Worm (Caenorhabditis elegans) whole organism, young adult: ENCODE results near the gene Y105C5B.19.
A peak's percentile ranks its signal among the peaks of the same experiment; 100 is the strongest.
"Not testable (repeated sequence)": the region's sequence is repeated elsewhere in the genome, so short reads cannot be mapped to it uniquely, and the experiment has no call there.

Experiments
- B0019.2 ChIP-seq: fragments of 200-800 bp; sonication (Bioruptor generic); conservative IDR thresholded peaks from 2 replicates; pipeline ENCODE4 v1.3.6; 2022; ENCODE audit warnings: missing genetic modification reagents, missing genetic modification characterization, missing compliant biosample characterization
- B0261.1 ChIP-seq: sonication (generic microtip); optimal IDR thresholded peaks from 2 replicates; lab custom pipeline; 2016; ENCODE audit warnings: mild to moderate bottlenecking, missing genetic modification characterization, moderate library complexity, missing compliant biosample characterization
- D2030.7 ChIP-seq: fragments of 200-800 bp; sonication (Bioruptor generic); IDR thresholded peaks from 2 replicates; pipeline ENCODE4 v1.3.6; 2022; ENCODE audit warnings: missing genetic modification reagents, missing genetic modification characterization, missing compliant biosample characterization
- F22D6.2 ChIP-seq: sonication (generic microtip); optimal IDR thresholded peaks from 2 replicates; lab custom pipeline; 2016; ENCODE audit warnings: mild to moderate bottlenecking, missing genetic modification characterization, missing compliant biosample characterization
- F23B12.7 ChIP-seq: sonication (generic microtip); optimal IDR thresholded peaks from 2 replicates; lab custom pipeline; 2017; ENCODE audit warnings: missing genetic modification characterization, mild to moderate bottlenecking, missing compliant biosample characterization, antibody characterized with exemption, moderate library complexity; ENCODE audit not compliant: insufficient read depth
- F49E8.2 ChIP-seq: sonication (generic microtip); optimal IDR thresholded peaks from 3 replicates; lab custom pipeline; 2017; ENCODE audit warnings: missing genetic modification characterization, mild to moderate bottlenecking, missing compliant biosample characterization, antibody characterized with exemption, moderate library complexity; ENCODE audit not compliant: insufficient read depth
- F52B5.7 ChIP-seq: sonication (generic microtip); optimal IDR thresholded peaks from 2 replicates; lab custom pipeline; 2016; ENCODE audit warnings: mild to moderate bottlenecking, missing genetic modification characterization, missing compliant biosample characterization
- akir-1 ChIP-seq: fragments of 200-800 bp; sonication (Bioruptor generic); optimal IDR thresholded peaks from 2 replicates; lab custom pipeline; 2018; ENCODE audit warnings: mild to moderate bottlenecking, missing genetic modification characterization, moderate library complexity, missing compliant biosample characterization
- attf-6 ChIP-seq: fragments of 200-800 bp; sonication (Bioruptor generic); IDR thresholded peaks from 2 replicates; pipeline ENCODE4 v1.3.6; 2022; ENCODE audit warnings: missing genetic modification reagents, missing genetic modification characterization, missing compliant biosample characterization
- cebp-2 ChIP-seq: fragments of 200-800 bp; sonication (Bioruptor generic); IDR thresholded peaks from 2 replicates; pipeline ENCODE4 v1.3.6; 2022; ENCODE audit warnings: missing genetic modification characterization, missing compliant biosample characterization
- ekl-4 ChIP-seq: fragments of 200-800 bp; sonication (Bioruptor generic); IDR thresholded peaks from 2 replicates; pipeline ENCODE4 v1.3.6; 2022; ENCODE audit warnings: missing genetic modification reagents, missing genetic modification characterization, missing compliant biosample characterization
- fkh-3 ChIP-seq: sonication (generic microtip); optimal IDR thresholded peaks from 2 replicates; lab custom pipeline; 2016; ENCODE audit warnings: mild to moderate bottlenecking, missing genetic modification characterization, missing compliant biosample characterization
- hmg-1.2 ChIP-seq: fragments of 200-800 bp; sonication (Bioruptor generic); IDR thresholded peaks from 2 replicates; pipeline ENCODE4 v1.3.6; 2022; ENCODE audit warnings: missing genetic modification reagents, missing genetic modification characterization, missing compliant biosample characterization
- hsf-1 ChIP-seq: fragments of 200-800 bp; sonication (Bioruptor generic); IDR thresholded peaks from 2 replicates; pipeline ENCODE4 v1.3.6; 2022; ENCODE audit warnings: missing genetic modification reagents, missing genetic modification characterization, missing compliant biosample characterization
- lin-26 ChIP-seq: fragments of 200-800 bp; sonication (Bioruptor generic); IDR thresholded peaks from 2 replicates; pipeline ENCODE4 v1.3.6; 2022; ENCODE audit warnings: missing genetic modification reagents, missing genetic modification characterization, missing compliant biosample characterization
- lir-1 ChIP-seq: fragments of 200-800 bp; sonication (Bioruptor generic); conservative IDR thresholded peaks from 2 replicates; pipeline ENCODE4 v1.3.6; 2022; ENCODE audit warnings: missing genetic modification reagents, missing genetic modification characterization, missing compliant biosample characterization
- madf-8 ChIP-seq: fragments of 200-800 bp; sonication (Bioruptor generic); conservative IDR thresholded peaks from 2 replicates; pipeline ENCODE4 v1.3.6; 2022; ENCODE audit warnings: missing genetic modification reagents, missing genetic modification characterization, missing compliant biosample characterization
- mel-28 ChIP-seq: sonication (generic microtip); optimal IDR thresholded peaks from 2 replicates; lab custom pipeline; 2016; ENCODE audit warnings: borderline replicate concordance, mild to moderate bottlenecking, missing genetic modification characterization, missing compliant biosample characterization
- rpc-1 ChIP-seq, 2 experiments: fragments of 150-350 bp in 1 of 2; sonication (generic microtip) in 1 of 2; optimal IDR thresholded peaks; 2 replicates each; lab custom pipeline; 2014 to 2018; ENCODE audit warnings: missing biosample characterization in 1 of 2, missing genetic modification characterization in 1 of 2, missing genetic modification reagents in 1 of 2, missing genotype in 1 of 2
- snpc-3.4 ChIP-seq: sonication (generic microtip); optimal IDR thresholded peaks from 2 replicates; lab custom pipeline; 2017; ENCODE audit warnings: missing genetic modification characterization, mild to moderate bottlenecking, missing compliant biosample characterization, antibody characterized with exemption, moderate library complexity, missing genotype, missing genetic modification reagents
- snpc-4 ChIP-seq, 5 experiments: fragments of 150-350 bp in 1 of 5; sonication (generic microtip) in 4 of 5; optimal IDR thresholded peaks; 2 replicates each; lab custom pipeline; 2014 to 2018; ENCODE audit warnings: missing genetic modification characterization in 5 of 5, missing biosample characterization in 3 of 5, antibody characterized with exemption in 2 of 5, mild to moderate bottlenecking in 2 of 5, missing compliant biosample characterization in 2 of 5, missing genotype in 2 of 5, moderate library complexity in 2 of 5, missing genetic modification reagents in 1 of 5
- somi-1 ChIP-seq: fragments of 200-800 bp; sonication (Bioruptor generic); optimal IDR thresholded peaks from 2 replicates; lab custom pipeline; 2018; ENCODE audit warnings: mild to moderate bottlenecking, missing genetic modification characterization, missing compliant biosample characterization
- tbp1 ChIP-seq: fragments of 200-800 bp; sonication (Bioruptor generic); optimal IDR thresholded peaks from 2 replicates; lab custom pipeline; 2018; ENCODE audit warnings: mild to moderate bottlenecking, missing genetic modification characterization, missing compliant biosample characterization
- ztf-25 ChIP-seq: fragments of 200-800 bp; sonication (Bioruptor generic); IDR thresholded peaks from 2 replicates; pipeline ENCODE4 v1.3.6; 2022; ENCODE audit warnings: missing genetic modification reagents, missing genetic modification characterization, missing compliant biosample characterization

Y105C5B.19 gene

ce11 chrIV:15983920-15984631, at the start of gene Y105C5B.19:
Gene Y105C5B.19 (minus strand): TSS chrIV:15983970.
- TF ChIP-seq snpc-4 (GFP tag; optimal IDR thresholded peaks at IDR 0.05; lab: Kevin White, UChicago) (no peak), snpc-4 (tag; optimal IDR thresholded peaks at IDR 0.05; lab: Kevin White, UChicago) (peak in 3 of 4 experiments; percentile 23 to 79 (median 74)), F52B5.7 (tag; lab: Kevin White, UChicago) (no peak), F49E8.2 (no peak), F23B12.7 (tag; lab: Kevin White, UChicago) (no peak), madf-8 (GFP tag; lab: Robert Waterston, UW) (no peak), hmg-1.2 (GFP tag; lab: Robert Waterston, UW) (peak; percentile 81; the same call in 1 of the 2 replicates), B0261.1 (tag; lab: Kevin White, UChicago) (no peak), lin-26 (no peak), attf-6 (GFP tag; lab: Robert Waterston, UW) (0 out of 2 replicates have a peak, but pooled peaks have one; percentile 28)

DNA sequence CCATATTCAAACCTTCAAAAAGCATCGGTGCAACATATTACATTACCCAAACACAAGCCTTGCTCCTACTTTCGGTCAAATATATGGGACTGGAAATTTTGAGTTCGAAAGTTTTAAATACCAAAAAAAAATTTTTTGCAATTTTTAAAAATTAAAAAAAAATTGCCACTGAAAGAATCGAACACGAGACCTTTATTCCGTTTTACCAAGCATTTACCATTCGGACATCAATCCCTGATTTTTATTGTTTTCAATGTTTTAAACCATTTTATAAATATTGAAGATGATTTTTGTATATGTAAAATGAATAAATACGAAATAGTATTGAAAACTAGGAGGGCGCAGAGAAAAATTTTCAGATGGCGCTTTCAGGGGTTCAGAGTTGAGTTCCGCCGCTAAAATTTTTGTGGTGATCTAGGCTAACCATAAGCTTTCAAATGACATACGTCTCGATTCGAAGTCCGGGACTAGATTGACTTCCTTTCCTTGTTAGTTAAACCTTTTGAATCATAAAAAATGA, 47.1 kb upstream of the Y105C5B.19 start:
- TF ChIP-seq B0261.1 (tag; lab: Kevin White, UChicago) (peak; percentile 30), D2030.7 (0 out of 2 replicates have a peak, but pooled peaks have one; percentile 30), attf-6 (GFP tag; lab: Robert Waterston, UW) (peak; percentile 96), hmg-1.2 (GFP tag; lab: Robert Waterston, UW) (peak; percentile 93), tbp1 (GFP tag; lab: Kevin White, UChicago) (peak; percentile 68), rpc-1 (optimal IDR thresholded peaks at IDR 0.05; lab: Kevin White, UChicago) (peak; percentile 9), rpc-1 (tag; optimal IDR thresholded peaks at IDR 0.05; lab: Kevin White, UChicago) (peak; percentile 52), snpc-4 (tag; optimal IDR thresholded peaks at IDR 0.05; lab: Kevin White, UChicago) (peak in 1 of 4 experiments; percentile 87), hsf-1 (GFP tag; lab: Robert Waterston, UW) (0 out of 2 replicates have a peak, but pooled peaks have one; percentile 33)
- TF ChIP-seq snpc-4 (GFP tag; optimal IDR thresholded peaks at IDR 0.05; lab: Kevin White, UChicago) = not testable (repeated sequence)

ce11 chrIV:16028475-16028874, 44.7 kb upstream of the Y105C5B.19 start:
- no peak for TF ChIP-seq snpc-3.4
- TF ChIP-seq snpc-4 (GFP tag; optimal IDR thresholded peaks at IDR 0.05; lab: Kevin White, UChicago) = no peak
- TF ChIP-seq snpc-4 (tag; optimal IDR thresholded peaks at IDR 0.05; lab: Kevin White, UChicago) = peak; percentile 14 to 74 (median 62)

- TF ChIP-seq akir-1 (GFP tag; lab: Kevin White, UChicago) (no peak), B0019.2 (GFP tag; lab: Robert Waterston, UW) (no peak), ekl-4 (GFP tag; lab: Robert Waterston, UW) (no peak)
- TF ChIP-seq, all 124 proteins: peak for 0
Observed at ce11 chrIV:16026747-16027146, 43.0 kb upstream of the Y105C5B.19 start, which contains the start of gene jac-1. Gene jac-1 (minus strand): TSS chrIV:16026847.

DNA sequence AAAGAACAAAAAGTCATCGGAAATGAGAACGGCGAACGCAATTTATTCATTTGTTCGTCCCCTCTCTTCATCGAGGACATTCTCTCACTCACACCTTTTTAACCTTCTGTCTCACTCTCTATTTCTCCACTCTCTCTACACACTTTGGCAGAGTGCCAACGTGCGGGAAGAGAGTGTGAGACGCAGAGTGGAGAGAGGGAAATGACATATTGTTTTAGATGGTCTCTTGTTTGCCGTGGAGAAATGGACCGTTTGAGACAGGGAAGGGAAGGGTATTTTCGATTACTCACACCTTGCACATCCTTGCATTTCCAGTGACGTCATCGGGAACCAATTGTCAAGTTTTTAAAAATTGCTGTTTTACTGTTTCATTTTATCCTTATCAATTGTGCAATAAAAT, 40.4 kb upstream of the Y105C5B.19 start:
- TF ChIP-seq F22D6.2 = no peak
- peak; percentile 57; the same call in 1 of the 2 replicates for TF ChIP-seq hmg-1.2 (GFP tag; lab: Robert Waterston, UW)
- no peak for TF ChIP-seq mel-28 (tag; lab: Kevin White, UChicago)
- TF ChIP-seq snpc-4 (GFP tag; optimal IDR thresholded peaks at IDR 0.05; lab: Kevin White, UChicago) = no peak
- TF ChIP-seq snpc-4 (tag; optimal IDR thresholded peaks at IDR 0.05; lab: Kevin White, UChicago) = peak in 2 of 4 experiments; percentile 12 to 38
- no peak for TF ChIP-seq akir-1 (GFP tag; lab: Kevin White, UChicago)
- peak; percentile 6 for TF ChIP-seq tbp1 (GFP tag; lab: Kevin White, UChicago)
- no peak for TF ChIP-seq lin-26

- TF ChIP-seq somi-1 (GFP tag; lab: Kevin White, UChicago) (no peak), lir-1 (GFP tag; lab: Robert Waterston, UW) (no peak), ztf-25 (no peak), cebp-2 (no peak), fkh-3 (tag; lab: Kevin White, UChicago) (no peak)
Observed at ce11 chrIV:16022438-16022837, 38.7 kb upstream of the Y105C5B.19 start.
